Fruit fly (Drosophila melanogaster): ENCODE results near the gene AstA.

The AstA gene

DNA sequence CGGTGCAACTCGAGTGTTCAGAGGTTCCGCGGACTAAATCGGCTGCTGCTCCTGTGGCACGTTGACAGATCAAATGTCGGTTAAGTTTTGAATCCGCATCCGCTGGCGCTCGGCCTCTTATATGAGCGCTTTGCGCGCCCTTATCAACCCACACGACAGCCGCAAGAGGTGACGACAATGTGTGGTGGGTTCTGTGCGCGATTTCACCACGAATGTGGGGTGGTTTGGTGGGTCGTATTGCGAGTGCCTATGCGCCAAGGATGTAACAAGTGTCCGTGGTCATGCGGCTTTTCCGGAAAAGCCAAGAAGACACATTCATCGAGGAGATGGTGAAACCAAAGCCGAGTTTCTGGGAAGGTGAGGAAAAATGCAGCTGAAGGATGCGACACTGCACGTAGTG, at the start of gene AstA:
AstA (minus strand) TSS at position 101 of the 400 bp plus-strand sequence.
- no peak for TF ChIP-seq Dll (optimal IDR thresholded peaks at IDR 0.05)
- no peak for TF ChIP-seq psq (optimal IDR thresholded peaks at IDR 0.05)
- TF ChIP-seq usp (GFP tag; optimal IDR thresholded peaks at IDR 0.05), result no peak
- TF ChIP-seq pan (optimal IDR thresholded peaks at IDR 0.05), result no peak
- TF ChIP-seq EcR (GFP tag; optimal IDR thresholded peaks at IDR 0.05), result no peak
- no peak for TF ChIP-seq CG8478 (optimal IDR thresholded peaks at IDR 0.05)

DNA sequence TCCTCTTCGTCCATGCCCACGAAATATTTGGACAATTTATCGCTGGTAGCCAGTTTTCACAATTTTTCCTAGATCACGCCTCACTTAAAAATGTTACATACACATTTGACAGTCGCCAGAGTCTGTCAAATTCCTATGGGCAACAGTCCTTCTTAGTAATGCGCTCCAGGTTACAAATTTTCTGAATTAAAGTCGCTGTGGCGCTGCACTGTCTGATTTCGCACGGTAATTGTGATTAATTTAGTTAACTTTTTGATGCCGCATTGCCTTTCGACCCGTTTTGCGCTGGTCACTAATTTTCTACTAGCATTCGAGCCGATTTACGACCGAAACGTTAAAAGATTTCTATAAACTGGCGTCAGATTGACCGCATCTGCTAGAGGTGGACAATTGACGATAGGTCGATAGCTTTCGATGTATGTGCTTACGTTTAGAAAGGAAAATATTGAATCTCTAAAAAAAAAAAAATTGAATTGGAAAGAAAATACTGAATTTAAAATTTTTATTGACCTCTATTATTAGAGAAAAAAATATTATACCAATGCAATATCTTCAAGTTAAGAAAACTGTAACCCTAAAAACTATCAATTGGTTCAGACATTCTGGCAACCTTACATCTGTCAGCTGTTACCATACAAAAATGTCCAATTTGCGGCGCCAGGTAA, 48.9 kb upstream of the AstA start, which contains the start of the genes lili and CG34150:
lili (minus strand) TSS at position 376 of the 665 bp plus-strand sequence.
CG34150 (plus strand) TSS at position 626 of the 665 bp plus-strand sequence.
- TF ChIP-seq Dll (optimal IDR thresholded peaks at IDR 0.05) (no peak), usp (GFP tag; optimal IDR thresholded peaks at IDR 0.05) (no peak), pan (optimal IDR thresholded peaks at IDR 0.05) (no peak), EcR (GFP tag; optimal IDR thresholded peaks at IDR 0.05) (no peak), psq (optimal IDR thresholded peaks at IDR 0.05) (no peak), CG8478 (optimal IDR thresholded peaks at IDR 0.05) (no peak)

DNA sequence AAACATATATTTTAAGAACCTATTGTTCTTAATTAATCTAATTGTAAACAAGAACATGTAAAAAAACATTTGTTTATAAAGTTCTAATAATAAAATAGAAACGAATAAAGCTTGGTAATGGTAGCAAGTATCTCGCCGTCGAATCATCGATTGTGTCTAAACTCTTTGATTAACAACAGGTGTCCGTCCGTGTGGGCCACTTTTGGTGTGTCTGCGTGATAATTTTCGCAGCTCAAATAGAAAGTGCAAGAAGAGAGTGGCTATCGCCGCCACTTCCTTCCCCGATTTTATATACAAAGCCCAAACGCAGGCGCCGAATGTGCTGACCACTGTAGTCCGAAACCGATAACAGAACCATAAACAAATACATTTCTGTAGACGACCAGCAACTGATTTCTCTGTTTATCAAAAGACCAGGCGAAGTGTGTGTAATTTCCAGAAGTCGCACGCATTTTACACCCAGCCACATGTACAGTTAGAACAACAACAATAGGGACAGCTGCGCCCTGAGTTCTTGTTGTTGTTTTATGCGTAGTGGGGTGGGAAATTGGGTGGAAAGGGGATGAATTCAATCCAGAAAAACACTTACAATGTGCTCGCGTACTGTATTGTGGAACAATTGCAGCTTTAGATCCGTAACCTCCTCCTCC, 48.2 kb upstream of the AstA start:
- TF ChIP-seq EcR (GFP tag; optimal IDR thresholded peaks at IDR 0.05), result no peak

DNA sequence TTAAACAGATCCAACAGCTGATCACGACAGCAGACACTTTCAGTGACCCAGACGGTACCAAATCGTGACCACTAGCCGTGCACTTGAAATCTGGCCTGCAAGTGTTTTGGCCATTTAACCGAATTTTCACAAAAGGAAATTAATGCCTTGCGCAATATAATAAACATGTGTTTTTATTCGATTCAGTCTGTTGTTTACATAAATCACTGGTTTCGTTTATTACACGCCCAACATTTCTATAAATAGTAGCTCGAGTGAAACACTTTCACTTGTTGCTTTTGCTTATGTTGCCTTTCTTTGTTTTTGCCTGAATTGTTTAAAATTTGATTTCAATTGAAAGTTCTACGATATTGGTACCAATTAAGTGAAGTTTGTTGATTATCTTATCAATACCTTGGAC, 47.5 kb upstream of the AstA start:
- TF ChIP-seq EcR (GFP tag; optimal IDR thresholded peaks at IDR 0.05) (no peak), psq (optimal IDR thresholded peaks at IDR 0.05) (no peak), pan (optimal IDR thresholded peaks at IDR 0.05) (no peak), Dll (optimal IDR thresholded peaks at IDR 0.05) (no peak), usp (GFP tag; optimal IDR thresholded peaks at IDR 0.05) (no peak), CG8478 (optimal IDR thresholded peaks at IDR 0.05) (no peak)

DNA sequence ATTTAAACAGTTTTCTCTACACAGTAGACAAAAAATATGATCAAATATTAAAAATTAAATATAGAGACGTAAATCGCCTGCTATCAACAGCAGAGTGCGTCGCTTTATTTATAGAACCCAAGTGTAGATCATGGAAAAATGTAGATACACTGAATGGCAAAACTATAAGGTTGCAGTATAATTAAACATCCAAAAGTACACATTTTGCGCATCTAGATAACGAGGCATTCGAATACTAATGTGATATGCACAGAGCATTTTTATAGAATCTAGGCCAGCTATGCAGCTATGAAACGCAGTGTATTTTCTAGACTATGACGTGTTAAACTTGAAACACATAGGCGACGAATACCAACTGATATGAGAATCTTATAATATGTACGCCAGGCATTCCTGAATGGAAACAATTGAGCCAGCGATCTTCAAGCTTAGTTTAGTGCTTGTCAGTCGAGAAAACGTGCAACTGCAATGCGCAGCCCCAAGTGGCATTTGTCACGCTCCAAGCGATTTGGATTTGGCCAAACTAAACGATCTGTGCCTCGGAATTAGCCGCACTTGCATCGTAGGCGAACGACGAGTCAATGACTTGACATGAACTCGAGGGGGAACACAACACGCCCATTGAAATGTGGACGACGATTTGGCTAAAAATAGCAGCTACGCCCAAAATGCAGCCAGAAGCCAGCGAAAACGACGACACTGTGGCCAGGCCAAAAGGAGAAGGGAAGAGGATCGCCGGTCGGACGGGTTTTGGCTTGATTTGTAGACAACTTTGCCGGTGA, 46.2 kb upstream of the AstA start:
- TF ChIP-seq Dll (optimal IDR thresholded peaks at IDR 0.05), result no peak
- TF ChIP-seq EcR (GFP tag; optimal IDR thresholded peaks at IDR 0.05), result peak in 1 of 2 experiments; percentile 89
- TF ChIP-seq psq (optimal IDR thresholded peaks at IDR 0.05), result no peak

DNA sequence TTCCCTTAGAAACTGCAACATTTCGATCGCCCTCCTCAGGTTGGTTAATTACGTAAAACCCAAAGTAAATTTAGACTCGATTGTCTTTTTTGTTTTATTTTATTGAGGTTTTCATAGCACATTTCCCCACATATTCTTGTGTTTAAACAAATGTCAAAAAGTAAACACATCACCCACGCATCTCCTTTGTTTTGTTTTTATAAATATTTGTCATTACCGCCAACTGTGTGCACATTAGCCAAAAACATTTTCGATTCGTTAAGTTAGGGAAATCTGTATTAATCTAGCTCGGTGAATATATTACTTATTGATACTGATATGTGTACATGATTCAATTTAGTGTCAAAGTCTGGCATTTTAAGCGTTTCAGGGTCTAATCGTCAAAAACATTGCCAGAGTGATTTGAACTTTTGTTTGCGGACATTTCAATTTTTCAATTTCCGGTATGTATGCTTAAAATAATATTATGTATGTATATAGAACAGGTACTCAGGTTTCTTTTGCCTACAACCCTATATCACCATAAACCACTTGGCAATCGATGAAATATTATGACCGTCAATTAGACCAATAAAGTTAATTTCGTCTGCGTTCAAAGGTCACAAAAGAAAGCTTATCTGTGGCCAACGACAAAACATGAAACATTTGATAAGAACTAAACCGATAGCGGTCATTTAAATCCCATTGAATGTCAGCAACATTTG, 44.9 kb upstream of the AstA start:
- TF ChIP-seq psq (optimal IDR thresholded peaks at IDR 0.05) (no peak), CG8478 (optimal IDR thresholded peaks at IDR 0.05) (no peak), EcR (GFP tag; optimal IDR thresholded peaks at IDR 0.05) (no peak), usp (GFP tag; optimal IDR thresholded peaks at IDR 0.05) (no peak), pan (optimal IDR thresholded peaks at IDR 0.05) (no peak), Dll (optimal IDR thresholded peaks at IDR 0.05) (no peak)

DNA sequence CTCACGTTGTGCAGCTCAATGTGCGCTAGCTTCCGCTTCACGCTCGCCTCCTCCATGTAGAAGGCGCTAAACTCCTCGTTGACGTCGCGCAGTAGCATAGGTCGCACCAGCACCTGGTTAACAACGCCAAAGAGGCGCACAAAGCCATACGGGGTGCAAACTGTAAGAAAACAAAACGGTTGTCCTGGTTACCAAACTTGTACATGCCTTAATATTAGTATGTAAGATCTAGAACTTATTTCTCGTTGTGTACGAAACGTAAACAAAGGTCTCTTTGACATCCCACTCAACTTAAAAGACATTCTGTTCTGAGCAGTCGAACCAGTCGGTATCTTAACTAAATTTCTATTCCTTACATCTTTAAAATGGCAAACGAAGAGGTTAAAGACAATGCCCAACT, 42.5 kb upstream of the AstA start, which contains the start of gene CG6980:
CG6980 (plus strand) TSS at position 301 of the 400 bp plus-strand sequence.
- TF ChIP-seq EcR (GFP tag; optimal IDR thresholded peaks at IDR 0.05) (no peak), CG8478 (optimal IDR thresholded peaks at IDR 0.05) (no peak), usp (GFP tag; optimal IDR thresholded peaks at IDR 0.05) (no peak), pan (optimal IDR thresholded peaks at IDR 0.05) (no peak), Dll (optimal IDR thresholded peaks at IDR 0.05) (no peak)

DNA sequence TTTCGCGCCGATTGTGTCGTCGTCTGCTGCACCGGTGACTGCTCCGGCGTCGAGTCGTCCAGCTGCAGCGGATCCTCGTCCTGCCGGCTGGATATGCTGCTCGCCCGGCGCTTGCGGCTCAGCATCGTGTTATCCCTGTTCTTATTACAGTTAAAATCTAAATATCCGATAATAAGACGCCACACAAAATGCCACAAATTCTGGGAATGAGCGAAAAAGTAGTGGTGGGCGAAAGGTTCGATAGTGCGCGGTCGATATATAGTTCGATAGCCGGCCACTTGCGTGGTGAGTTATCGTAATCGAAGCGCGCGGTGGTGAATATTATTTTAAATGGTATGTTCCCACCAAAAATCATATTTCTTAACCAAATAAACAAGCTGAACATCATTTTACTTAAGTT, 40.2 kb upstream of the AstA start, which contains the start of gene polybromo:
polybromo (minus strand) TSS at position 212 of the 400 bp plus-strand sequence.
- TF ChIP-seq psq (optimal IDR thresholded peaks at IDR 0.05), result no peak
- no peak for TF ChIP-seq pan (optimal IDR thresholded peaks at IDR 0.05)
- TF ChIP-seq EcR (GFP tag; optimal IDR thresholded peaks at IDR 0.05), result no peak
- no peak for TF ChIP-seq CG8478 (optimal IDR thresholded peaks at IDR 0.05)
- TF ChIP-seq Dll (optimal IDR thresholded peaks at IDR 0.05), result no peak
- TF ChIP-seq usp (GFP tag; optimal IDR thresholded peaks at IDR 0.05), result no peak

DNA sequence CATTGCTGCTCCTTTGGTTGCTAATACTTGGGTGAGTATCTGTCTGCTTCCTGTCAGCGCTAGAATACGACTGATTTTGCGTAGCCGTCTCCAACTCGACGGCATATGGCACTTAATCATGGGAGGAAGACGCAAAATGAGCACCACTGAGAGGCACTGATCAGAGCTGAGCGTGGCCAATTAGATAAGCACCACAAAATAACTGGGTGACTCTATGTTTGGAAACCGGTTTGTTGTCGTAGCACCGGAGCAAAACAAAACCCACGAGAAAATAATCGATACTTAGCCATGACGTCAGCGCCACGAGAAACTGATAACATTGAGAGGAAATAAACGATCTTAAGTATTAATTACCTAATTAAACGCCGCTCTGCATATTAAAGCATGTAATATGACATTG, 34.6 kb upstream of the AstA start, which contains the start of gene Ude:
Ude (minus strand) TSS at position 166 of the 400 bp plus-strand sequence.
- no peak for TF ChIP-seq CG8478 (optimal IDR thresholded peaks at IDR 0.05)
- TF ChIP-seq Dll (optimal IDR thresholded peaks at IDR 0.05), result no peak
- no peak for TF ChIP-seq psq (optimal IDR thresholded peaks at IDR 0.05)
- no peak for TF ChIP-seq usp (GFP tag; optimal IDR thresholded peaks at IDR 0.05)
- TF ChIP-seq pan (optimal IDR thresholded peaks at IDR 0.05), result no peak
- TF ChIP-seq EcR (GFP tag; optimal IDR thresholded peaks at IDR 0.05), result no peak

DNA sequence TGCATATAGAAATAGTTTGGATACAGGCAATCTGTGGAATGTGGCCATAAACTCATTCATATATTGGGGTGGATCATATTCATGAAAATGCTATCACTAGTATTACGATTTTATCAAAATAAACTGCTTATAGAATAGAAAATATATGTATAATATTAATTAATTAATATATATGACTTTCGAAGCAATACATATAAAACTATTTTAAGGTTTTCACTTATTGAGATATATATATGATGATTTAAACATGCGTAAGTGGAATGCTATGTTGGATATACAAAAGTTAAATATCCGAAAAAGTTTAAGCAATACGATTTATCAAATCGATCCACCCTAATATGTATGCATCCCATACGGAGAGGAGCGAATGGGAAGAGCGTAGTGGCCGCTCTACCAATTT, 33.7 kb upstream of the AstA start:
- no peak for TF ChIP-seq usp (GFP tag; optimal IDR thresholded peaks at IDR 0.05)
- no peak for TF ChIP-seq Dll (optimal IDR thresholded peaks at IDR 0.05)
- TF ChIP-seq EcR (GFP tag; optimal IDR thresholded peaks at IDR 0.05), result no peak
- TF ChIP-seq CG8478 (optimal IDR thresholded peaks at IDR 0.05), result no peak
- no peak for TF ChIP-seq pan (optimal IDR thresholded peaks at IDR 0.05)
- no peak for TF ChIP-seq psq (optimal IDR thresholded peaks at IDR 0.05)

DNA sequence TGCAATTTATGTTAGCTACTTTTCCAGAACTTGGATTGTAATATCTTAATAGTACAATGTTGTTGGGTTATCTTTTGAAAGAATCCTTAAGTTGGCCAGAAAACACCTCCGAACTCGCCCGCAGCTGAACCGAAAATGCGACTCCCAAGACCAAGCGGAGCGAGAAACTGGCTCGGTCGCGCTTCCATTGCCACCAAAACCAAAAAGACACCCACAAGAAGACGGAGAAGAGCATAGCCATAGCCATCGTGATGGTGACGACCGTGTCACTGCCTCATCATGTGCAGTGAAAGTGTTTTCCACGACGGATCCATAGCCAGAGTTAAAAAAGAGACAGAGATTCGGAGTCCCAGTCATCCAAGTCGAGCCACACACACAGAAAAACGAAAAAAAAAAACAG, 25.2 kb upstream of the AstA start, which contains the start of gene CG13634:
CG13634 (minus strand) TSS at position 101 of the 400 bp plus-strand sequence.
- TF ChIP-seq Dll (optimal IDR thresholded peaks at IDR 0.05), result no peak
